Worm (Caenorhabditis elegans) whole organism, L2 larva: ENCODE data around the gene T24H10.5.
A peak's percentile ranks its signal among the peaks of the same experiment; 100 is the strongest.

Experiments used
- C34F6.9 ChIP-seq: fragments of 150-350 bp; optimal IDR thresholded peaks from 2 replicates; lab custom pipeline; 2014; ENCODE audit warnings: missing biosample characterization, missing genetic modification characterization
- Y55F3AM.14 ChIP-seq: fragments of 200-800 bp; sonication (Bioruptor generic); optimal IDR thresholded peaks from 2 replicates; lab custom pipeline; 2018; ENCODE audit warnings: mild to moderate bottlenecking, missing genetic modification characterization, missing compliant biosample characterization
- ZK546.5 ChIP-seq: sonication (generic microtip); optimal IDR thresholded peaks from 2 replicates; lab custom pipeline; 2017; ENCODE audit warnings: missing biosample characterization, missing genetic modification characterization
- alr-1 ChIP-seq: fragments of 150-350 bp; optimal IDR thresholded peaks from 2 replicates; lab custom pipeline; 2014; ENCODE audit warnings: missing biosample characterization, missing genetic modification characterization
- aly-2 ChIP-seq: fragments of 150-350 bp; optimal IDR thresholded peaks from 2 replicates; lab custom pipeline; 2014; ENCODE audit warnings: missing biosample characterization, missing genetic modification characterization
- ama-1 ChIP-seq: fragments of 150-350 bp; optimal IDR thresholded peaks from 2 replicates; lab custom pipeline; 2018; ENCODE audit warnings: inconsistent platforms
- blmp-1 ChIP-seq: sonication (generic microtip); optimal IDR thresholded peaks from 2 replicates; lab custom pipeline; 2017; ENCODE audit warnings: missing genetic modification characterization, mild to moderate bottlenecking, missing compliant biosample characterization, antibody characterized with exemption, moderate library complexity; ENCODE audit not compliant: insufficient read depth
- ceh-16 ChIP-seq: fragments of 150-350 bp; optimal IDR thresholded peaks from 2 replicates; lab custom pipeline; 2014; ENCODE audit warnings: missing biosample characterization, missing genetic modification characterization
- crh-2 ChIP-seq: sonication (generic microtip); optimal IDR thresholded peaks from 2 replicates; lab custom pipeline; 2017; ENCODE audit warnings: missing biosample characterization, missing genetic modification characterization
- dmd-4 ChIP-seq: sonication (generic microtip); optimal IDR thresholded peaks from 2 replicates; lab custom pipeline; 2017; ENCODE audit warnings: missing biosample characterization, missing genetic modification characterization
- egl-27 ChIP-seq: sonication (generic microtip); optimal IDR thresholded peaks from 3 replicates; lab custom pipeline; 2017; ENCODE audit warnings: missing biosample characterization, missing genetic modification reagents, missing genetic modification characterization
- elt-1 ChIP-seq: fragments of 150-350 bp; optimal IDR thresholded peaks from 2 replicates; lab custom pipeline; 2014; ENCODE audit warnings: missing biosample characterization, missing genetic modification characterization
- elt-3 ChIP-seq: sonication (generic microtip); optimal IDR thresholded peaks from 2 replicates; lab custom pipeline; 2017; ENCODE audit warnings: missing biosample characterization, missing genetic modification characterization
- fos-1 ChIP-seq: fragments of 150-350 bp; optimal IDR thresholded peaks from 2 replicates; lab custom pipeline; 2014; ENCODE audit warnings: missing biosample characterization, missing genetic modification characterization
- gmeb-1 ChIP-seq: fragments of 150-350 bp; optimal IDR thresholded peaks from 2 replicates; lab custom pipeline; 2014; ENCODE audit warnings: missing biosample characterization, missing genetic modification characterization
- lin-11 ChIP-seq: fragments of 150-350 bp; sonication (generic microtip); optimal IDR thresholded peaks from 2 replicates; lab custom pipeline; 2014; ENCODE audit warnings: missing biosample characterization, missing genetic modification characterization, inconsistent platforms, mixed read lengths
- lin-13 ChIP-seq: fragments of 150-350 bp; optimal IDR thresholded peaks from 2 replicates; lab custom pipeline; 2014; ENCODE audit warnings: missing biosample characterization, missing genetic modification reagents, missing genetic modification characterization
- lin-39 ChIP-seq: fragments of 150-350 bp; optimal IDR thresholded peaks from 2 replicates; lab custom pipeline; 2014; ENCODE audit warnings: missing biosample characterization, missing genetic modification reagents, missing genetic modification characterization
- mab-5 ChIP-seq: fragments of 150-350 bp; optimal IDR thresholded peaks from 2 replicates; lab custom pipeline; 2014; ENCODE audit warnings: missing biosample characterization, missing genetic modification characterization
- nhr-10 ChIP-seq: sonication (generic microtip); optimal IDR thresholded peaks from 2 replicates; lab custom pipeline; 2017; ENCODE audit warnings: missing biosample characterization, missing genetic modification characterization
- nhr-11 ChIP-seq: fragments of 150-350 bp; optimal IDR thresholded peaks from 2 replicates; lab custom pipeline; 2014; ENCODE audit warnings: missing biosample characterization, missing genetic modification characterization
- nhr-21 ChIP-seq: fragments of 150-350 bp; optimal IDR thresholded peaks from 2 replicates; lab custom pipeline; 2014; ENCODE audit warnings: missing biosample characterization, missing genetic modification characterization
- nhr-237 ChIP-seq: fragments of 150-350 bp; optimal IDR thresholded peaks from 2 replicates; lab custom pipeline; 2014; ENCODE audit warnings: missing biosample characterization, missing genetic modification characterization
- nhr-25 ChIP-seq: fragments of 150-350 bp; sonication (generic microtip); optimal IDR thresholded peaks from 3 replicates; lab custom pipeline; 2014; ENCODE audit warnings: missing biosample characterization, missing genetic modification characterization
- nhr-6 ChIP-seq: fragments of 150-350 bp; optimal IDR thresholded peaks from 2 replicates; lab custom pipeline; 2014; ENCODE audit warnings: missing biosample characterization, missing genetic modification characterization
- nhr-77 ChIP-seq: fragments of 150-350 bp; optimal IDR thresholded peaks from 2 replicates; lab custom pipeline; 2014; ENCODE audit warnings: missing biosample characterization, missing genetic modification characterization
- skn-1 ChIP-seq: sonication (generic microtip); optimal IDR thresholded peaks from 2 replicates; lab custom pipeline; 2017; ENCODE audit warnings: missing biosample characterization, missing genetic modification characterization
- sma-3 ChIP-seq: sonication (generic microtip); optimal IDR thresholded peaks from 2 replicates; lab custom pipeline; 2016; ENCODE audit warnings: missing genetic modification reagents, missing genetic modification characterization, missing compliant biosample characterization
- sma-9 ChIP-seq, 2 experiments: fragments of 150-350 bp in 1 of 2; sonication (generic microtip) in 1 of 2; optimal IDR thresholded peaks; 2 replicates each; lab custom pipeline; 2014 to 2016; ENCODE audit warnings: missing genetic modification characterization in 2 of 2, mild to moderate bottlenecking in 1 of 2, missing biosample characterization in 1 of 2, missing compliant biosample characterization in 1 of 2, missing genetic modification reagents in 1 of 2, moderate library complexity in 1 of 2
- unc-39 ChIP-seq: fragments of 150-350 bp; optimal IDR thresholded peaks from 2 replicates; lab custom pipeline; 2014; ENCODE audit warnings: missing biosample characterization, missing genetic modification characterization
- unc-55 ChIP-seq: fragments of 150-350 bp; sonication (generic microtip); optimal IDR thresholded peaks from 3 replicates; lab custom pipeline; 2014; ENCODE audit warnings: missing biosample characterization, missing genetic modification reagents, missing genetic modification characterization
- unc-62 ChIP-seq: fragments of 150-350 bp; optimal IDR thresholded peaks from 2 replicates; lab custom pipeline; 2014; ENCODE audit warnings: missing biosample characterization, missing genetic modification reagents, missing genetic modification characterization
- zag-1 ChIP-seq: fragments of 150-350 bp; optimal IDR thresholded peaks from 2 replicates; lab custom pipeline; 2014; ENCODE audit warnings: missing biosample characterization, missing genetic modification characterization
- ztf-1 ChIP-seq: fragments of 200-800 bp; sonication (Bioruptor generic); conservative IDR thresholded peaks from 2 replicates; pipeline ENCODE4 v1.3.6; 2022; ENCODE audit warnings: missing genetic modification characterization, missing compliant biosample characterization
- ztf-4 ChIP-seq: fragments of 150-350 bp; optimal IDR thresholded peaks from 2 replicates; lab custom pipeline; 2014; ENCODE audit warnings: missing biosample characterization, missing genetic modification characterization

Gene T24H10.5

ce11 chrII:9128132-9128531, 27.2 kb downstream of the T24H10.5 start (continued):
- TF ChIP-seq aly-2 (tag; lab: Kevin White, UChicago) (no peak), lin-39 (no peak), nhr-25 (tag; lab: Kevin White, UChicago) (peak; percentile 62), sma-9 (GFP tag; optimal IDR thresholded peaks at IDR 0.05; lab: Kevin White, UChicago) (peak; percentile 42), sma-9 (tag; optimal IDR thresholded peaks at IDR 0.05; lab: Kevin White, UChicago) (no peak), egl-27 (tag; lab: Kevin White, UChicago) (peak; percentile 63), elt-3 (tag; lab: Kevin White, UChicago) (no peak), mab-5 (tag; lab: Kevin White, UChicago) (no peak), lin-13 (no peak), nhr-6 (tag; lab: Kevin White, UChicago) (no peak)

DNA sequence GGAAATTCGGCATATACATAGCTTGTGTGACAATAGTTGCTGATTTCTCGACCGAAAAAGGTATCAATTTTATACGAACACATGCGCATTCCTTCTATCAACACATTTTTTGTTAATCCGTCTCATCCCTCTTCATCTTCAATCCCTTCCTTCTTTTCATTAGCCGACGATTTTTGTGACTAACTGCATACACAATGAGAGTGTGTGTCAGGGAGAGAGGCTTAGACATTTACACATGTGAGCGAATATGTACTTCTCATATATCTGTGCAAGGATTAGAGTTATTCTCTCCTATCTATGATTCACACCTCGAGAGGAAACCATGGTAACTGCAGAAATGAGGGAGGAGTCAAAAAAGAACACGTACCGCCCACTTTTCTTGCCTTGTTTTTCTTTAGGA, 29.4 kb downstream of the T24H10.5 start:
- TF ChIP-seq dmd-4 = no peak
- no peak for TF ChIP-seq ztf-1 (GFP tag; lab: Robert Waterston, UW)
- no peak for TF ChIP-seq gmeb-1
- peak; percentile 27 for TF ChIP-seq fos-1 (tag; lab: Kevin White, UChicago)
- no peak for TF ChIP-seq C34F6.9 (tag; lab: Kevin White, UChicago)
- TF ChIP-seq alr-1 (tag; lab: Kevin White, UChicago) = no peak
- TF ChIP-seq unc-39 (tag; lab: Kevin White, UChicago) = no peak

DNA sequence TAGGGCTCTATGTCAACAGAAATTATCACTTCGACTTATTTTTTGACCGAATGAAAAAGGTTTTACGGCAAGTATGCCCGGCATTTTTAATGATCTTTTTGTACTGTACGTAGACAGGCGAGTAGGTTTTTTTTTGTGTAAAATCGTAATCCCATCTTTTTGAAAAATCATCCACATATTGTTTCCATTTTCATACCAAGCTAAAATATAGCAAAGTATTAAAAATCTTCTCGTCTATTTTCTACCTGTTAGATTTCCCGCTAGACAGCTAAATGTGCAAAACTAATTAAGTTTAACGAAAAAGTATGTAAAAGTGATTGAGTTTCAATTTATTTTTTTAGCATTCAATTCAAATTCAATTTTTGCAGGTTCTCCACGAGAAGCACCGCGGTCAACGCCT, 30.5 kb downstream of the T24H10.5 start, which contains the start of gene C16D2.1:
Gene C16D2.1 (plus strand): TSS at position 301 of the 400 bp plus-strand sequence.
- TF ChIP-seq nhr-25 (tag; lab: Kevin White, UChicago) = no peak
- no peak for TF ChIP-seq nhr-21 (tag; lab: Kevin White, UChicago)
- TF ChIP-seq zag-1 (tag; lab: Kevin White, UChicago) = no peak
- TF ChIP-seq mab-5 (tag; lab: Kevin White, UChicago) = no peak
- no peak for TF ChIP-seq ztf-1 (GFP tag; lab: Robert Waterston, UW)
- no peak for TF ChIP-seq ama-1
- TF ChIP-seq crh-2 (tag; lab: Kevin White, UChicago) = no peak
- TF ChIP-seq ZK546.5 (tag; lab: Kevin White, UChicago) = no peak
- TF ChIP-seq, all 48 proteins: peak for 0

DNA sequence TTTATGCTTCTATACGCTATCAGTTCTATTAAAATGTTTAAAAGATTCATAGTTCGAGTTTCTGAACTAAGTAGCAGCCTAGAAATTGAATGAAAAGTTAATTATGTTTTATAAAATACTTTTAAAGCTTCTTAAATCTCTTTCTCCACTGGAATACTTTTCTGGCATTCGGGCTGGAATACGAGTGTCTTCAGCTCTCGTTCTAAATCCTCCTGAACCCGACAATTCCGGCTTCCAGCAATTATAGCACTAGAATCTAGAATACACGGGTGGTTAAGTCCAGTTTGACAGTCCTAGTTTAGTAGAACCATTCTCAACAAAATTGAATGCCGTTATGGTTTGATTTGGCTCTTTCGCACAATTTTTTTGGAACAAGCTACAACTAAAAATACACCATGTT, 31.4 kb downstream of the T24H10.5 start:
- no peak for TF ChIP-seq nhr-11 (tag; lab: Kevin White, UChicago)
- TF ChIP-seq lin-39 = no peak

- TF ChIP-seq nhr-237 (no peak), sma-9 (GFP tag; optimal IDR thresholded peaks at IDR 0.05; lab: Kevin White, UChicago) (no peak), sma-9 (tag; optimal IDR thresholded peaks at IDR 0.05; lab: Kevin White, UChicago) (no peak), unc-55 (GFP tag; lab: Kevin White, UChicago) (no peak), lin-11 (tag; lab: Kevin White, UChicago) (no peak), nhr-6 (tag; lab: Kevin White, UChicago) (no peak), skn-1 (no peak), dmd-4 (no peak), ceh-16 (tag; lab: Kevin White, UChicago) (no peak), lin-13 (no peak), ztf-1 (GFP tag; lab: Robert Waterston, UW) (no peak), egl-27 (tag; lab: Kevin White, UChicago) (no peak), nhr-77 (tag; lab: Kevin White, UChicago) (no peak), elt-3 (tag; lab: Kevin White, UChicago) (no peak), ztf-4 (tag; lab: Kevin White, UChicago) (no peak), mab-5 (tag; lab: Kevin White, UChicago) (no peak), C34F6.9 (tag; lab: Kevin White, UChicago) (no peak), nhr-10 (tag; lab: Kevin White, UChicago) (no peak), nhr-11 (tag; lab: Kevin White, UChicago) (no peak), zag-1 (tag; lab: Kevin White, UChicago) (no peak), fos-1 (tag; lab: Kevin White, UChicago) (no peak)
- TF ChIP-seq, all 48 proteins: peak for 0
Measured at ce11 chrII:9135878-9136277, 35.0 kb downstream of the T24H10.5 start, which contains the start of gene nlp-78. Gene nlp-78 (plus strand): TSS chrII:9136178.

DNA sequence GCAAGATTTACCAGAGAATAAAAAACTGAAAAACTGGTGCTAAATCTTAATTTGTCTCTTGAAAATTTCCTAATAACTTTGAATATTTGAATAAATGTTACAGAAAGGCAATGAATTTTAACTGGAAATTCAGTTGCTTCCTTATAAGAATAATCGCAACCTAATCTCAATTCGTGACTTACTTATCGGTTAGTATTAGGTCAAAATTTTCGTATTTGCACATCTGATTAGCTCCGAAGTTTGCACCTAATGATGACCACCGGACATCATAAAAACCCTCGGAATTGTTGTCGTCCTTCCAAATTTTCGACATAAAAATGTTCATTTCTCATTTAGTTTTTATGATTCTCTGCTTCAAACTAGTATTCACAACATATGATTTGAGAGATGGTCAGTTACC, 36.9 kb downstream of the T24H10.5 start, which contains the start of gene C16D2.3:
Gene C16D2.3 (plus strand): TSS at position 301 of the 400 bp plus-strand sequence.
- TF ChIP-seq unc-62 (GFP tag; lab: Kevin White, UChicago) (no peak), nhr-21 (tag; lab: Kevin White, UChicago) (no peak), zag-1 (tag; lab: Kevin White, UChicago) (no peak), ztf-1 (GFP tag; lab: Robert Waterston, UW) (no peak), nhr-11 (tag; lab: Kevin White, UChicago) (no peak), gmeb-1 (no peak), ZK546.5 (tag; lab: Kevin White, UChicago) (no peak), nhr-10 (tag; lab: Kevin White, UChicago) (no peak), nhr-237 (no peak), ama-1 (no peak), elt-1 (tag; lab: Kevin White, UChicago) (no peak), sma-3 (GFP tag; lab: Kevin White, UChicago) (no peak), alr-1 (tag; lab: Kevin White, UChicago) (no peak), Y55F3AM.14 (GFP tag; lab: Kevin White, UChicago) (no peak), lin-13 (no peak), blmp-1 (no peak), unc-39 (tag; lab: Kevin White, UChicago) (no peak)
